Worm (Caenorhabditis elegans): ENCODE measurements around the gene gcy-19.
"Not testable (repeated sequence)": the region's sequence is repeated elsewhere in the genome, so short reads cannot be mapped to it uniquely, and the experiment has no call there.

ce11 chrII:3290544-3290943, 31.4 kb upstream of the gcy-19 start, which contains the start of gene F39E9.14:
- TF ChIP-seq lin-13 (tag; optimal IDR thresholded peaks at IDR 0.05); unc-62 (GFP tag; optimal IDR thresholded peaks at IDR 0.05); mep-1 (tag; optimal IDR thresholded peaks at IDR 0.05); ztf-11 (tag; optimal IDR thresholded peaks at IDR 0.05); lin-32 (GFP tag; optimal IDR thresholded peaks at IDR 0.05); nhr-12 (tag; optimal IDR thresholded peaks at IDR 0.05); snpc-4 (tag; optimal IDR thresholded peaks at IDR 0.05); elt-1 (tag; optimal IDR thresholded peaks at IDR 0.05; ENCODE audit: borderline replicate concordance, insufficient read depth); unc-39 (tag; optimal IDR thresholded peaks at IDR 0.05); elt-3 (tag; optimal IDR thresholded peaks at IDR 0.05); ham-2 (GFP tag; optimal IDR thresholded peaks at IDR 0.05): not testable (repeated sequence)

Measured in whole organism, mixed stage, embryonic.